Worm (Caenorhabditis elegans) whole organism, L4 larva: ENCODE data around the gene clec-137.

Experiments
- F44E2.7 ChIP-seq: fragments of 200-800 bp; sonication (Bioruptor generic); IDR thresholded peaks from 2 replicates; pipeline ENCODE4 v2.1.2; 2022; ENCODE audit warnings: missing genetic modification characterization, missing compliant biosample characterization
- T20F7.1 ChIP-seq: fragments of 200-800 bp; sonication (Bioruptor generic); optimal IDR thresholded peaks from 2 replicates; lab custom pipeline; 2018; ENCODE audit warnings: mild to moderate bottlenecking, missing genetic modification characterization, missing compliant biosample characterization
- Y75B8A.6 ChIP-seq: fragments of 200-800 bp; sonication (Bioruptor generic); IDR thresholded peaks from 2 replicates; pipeline ENCODE4 v1.3.6; 2022; ENCODE audit warnings: missing genetic modification reagents, missing genetic modification characterization, missing compliant biosample characterization
- ZK337.2 ChIP-seq: fragments of 200-800 bp; sonication (Bioruptor generic); IDR thresholded peaks from 2 replicates; pipeline ENCODE4 v1.3.6; 2022; ENCODE audit warnings: missing genetic modification reagents, missing genetic modification characterization, missing compliant biosample characterization
- aha-1 ChIP-seq: fragments of 150-350 bp; peaks from one replicate; lab custom pipeline; 2014; ENCODE audit warnings: missing biosample characterization, missing genetic modification characterization
- aly-2 ChIP-seq: sonication (generic microtip); optimal IDR thresholded peaks from 2 replicates; lab custom pipeline; 2018; ENCODE audit warnings: missing biosample characterization, missing genetic modification characterization
- ama-1 ChIP-seq: fragments of 150-350 bp; optimal IDR thresholded peaks from 2 replicates; lab custom pipeline; 2014; ENCODE audit warnings: inconsistent platforms, mixed read lengths
- dpl-1 ChIP-seq: fragments of 150-350 bp; optimal IDR thresholded peaks from 2 replicates; lab custom pipeline; 2014; ENCODE audit warnings: missing biosample characterization, missing genetic modification reagents, missing genetic modification characterization
- duxl-1 ChIP-seq: sonication (generic microtip); optimal IDR thresholded peaks from 2 replicates; lab custom pipeline; 2016; ENCODE audit warnings: mild to moderate bottlenecking, missing genetic modification characterization, moderate library complexity, missing compliant biosample characterization; ENCODE audit not compliant: poor library complexity
- dve-1 ChIP-seq: sonication (generic microtip); optimal IDR thresholded peaks from 2 replicates; lab custom pipeline; 2017; ENCODE audit warnings: antibody characterized with exemption, mild to moderate bottlenecking, missing genetic modification characterization, missing compliant biosample characterization; ENCODE audit not compliant: insufficient read depth
- gei-8 ChIP-seq: fragments of 200-800 bp; sonication (Bioruptor generic); optimal IDR thresholded peaks from 2 replicates; lab custom pipeline; 2018; ENCODE audit warnings: mild to moderate bottlenecking, missing genetic modification characterization, missing compliant biosample characterization
- hif-1 ChIP-seq, 2 experiments: sonication (generic microtip); optimal IDR thresholded peaks; 2 replicates each; lab custom pipeline; 2016 to 2017; ENCODE audit warnings: missing compliant biosample characterization in 2 of 2, missing genetic modification characterization in 2 of 2, missing genetic modification reagents in 2 of 2, missing genotype in 2 of 2, mild to moderate bottlenecking in 1 of 2
- hlh-11 ChIP-seq: fragments of 200-800 bp; sonication (Bioruptor generic); optimal IDR thresholded peaks from 2 replicates; lab custom pipeline; 2018; ENCODE audit warnings: mild to moderate bottlenecking, missing genetic modification characterization, missing compliant biosample characterization
- jun-1 ChIP-seq: fragments of 150-350 bp; optimal IDR thresholded peaks from 2 replicates; lab custom pipeline; 2014; ENCODE audit warnings: missing biosample characterization, missing genetic modification reagents, missing genetic modification characterization
- lin-1 ChIP-seq: fragments of 200-800 bp; sonication (Bioruptor generic); IDR thresholded peaks from 2 replicates; pipeline ENCODE4 v1.3.6; 2022; ENCODE audit warnings: missing genetic modification reagents, missing genetic modification characterization, missing compliant biosample characterization
- lin-13 ChIP-seq: fragments of 150-350 bp; optimal IDR thresholded peaks from 2 replicates; lab custom pipeline; 2014; ENCODE audit warnings: missing biosample characterization, missing genetic modification reagents, missing genetic modification characterization
- lin-39 ChIP-seq: fragments of 150-350 bp; optimal IDR thresholded peaks from 2 replicates; lab custom pipeline; 2014; ENCODE audit warnings: missing biosample characterization, missing genetic modification reagents, missing genetic modification characterization
- lir-3 ChIP-seq: sonication (generic microtip); optimal IDR thresholded peaks from 2 replicates; lab custom pipeline; 2016; ENCODE audit warnings: mild to moderate bottlenecking, missing genetic modification characterization, missing compliant biosample characterization
- madf-5 ChIP-seq, 2 experiments: fragments of 200-800 bp; sonication (Bioruptor generic); IDR thresholded peaks; 2 replicates each; pipeline ENCODE4 v1.3.6; 2022; ENCODE audit warnings: missing compliant biosample characterization in 2 of 2, missing genetic modification characterization in 2 of 2
- mdt-29 ChIP-seq: fragments of 200-800 bp; sonication (Bioruptor generic); IDR thresholded peaks from 2 replicates; pipeline ENCODE4 v1.3.6; 2022; ENCODE audit warnings: missing genetic modification reagents, missing genetic modification characterization, missing compliant biosample characterization
- mep-1 ChIP-seq: fragments of 150-350 bp; sonication (generic microtip); optimal IDR thresholded peaks from 3 replicates; lab custom pipeline; 2014; ENCODE audit warnings: missing biosample characterization, missing genetic modification characterization
- mes-2 ChIP-seq: sonication (generic microtip); optimal IDR thresholded peaks from 2 replicates; lab custom pipeline; 2016; ENCODE audit warnings: missing genotype, mild to moderate bottlenecking, missing genetic modification characterization, missing compliant biosample characterization; ENCODE audit not compliant: poor library complexity, severe bottlenecking
- nhr-11 ChIP-seq: fragments of 150-350 bp; optimal IDR thresholded peaks from 2 replicates; lab custom pipeline; 2014; ENCODE audit warnings: missing biosample characterization, missing genetic modification characterization
- nhr-25 ChIP-seq: sonication (generic microtip); optimal IDR thresholded peaks from 2 replicates; lab custom pipeline; 2017; ENCODE audit warnings: missing genetic modification characterization, mild to moderate bottlenecking, missing compliant biosample characterization, antibody characterized with exemption, moderate library complexity, borderline replicate concordance; ENCODE audit not compliant: insufficient read depth
- nhr-6 ChIP-seq: fragments of 150-350 bp; optimal IDR thresholded peaks from 2 replicates; lab custom pipeline; 2014; ENCODE audit warnings: missing biosample characterization, missing genetic modification characterization
- nhr-76 ChIP-seq: fragments of 150-350 bp; optimal IDR thresholded peaks from 2 replicates; lab custom pipeline; 2014; ENCODE audit warnings: missing biosample characterization, missing genetic modification characterization
- pha-4 ChIP-seq, 2 experiments: fragments of 150-350 bp in 1 of 2; fragments of 200-800 bp in 1 of 2; sonication (Bioruptor generic) in 1 of 2; IDR thresholded peaks in 1 of 2; optimal IDR thresholded peaks in 1 of 2; 2 replicates each; pipeline versions ENCODE4 v1.3.6 to Lab custom; 2014 to 2022; ENCODE audit warnings: missing genetic modification characterization in 2 of 2, missing genetic modification reagents in 2 of 2, missing biosample characterization in 1 of 2, missing compliant biosample characterization in 1 of 2
- php-3 ChIP-seq: fragments of 200-800 bp; sonication (Bioruptor generic); IDR thresholded peaks from 2 replicates; pipeline ENCODE4 v1.3.6; 2022; ENCODE audit warnings: missing genetic modification reagents, missing genetic modification characterization, missing compliant biosample characterization
- set-16 ChIP-seq: fragments of 200-800 bp; sonication (Bioruptor generic); IDR thresholded peaks from 2 replicates; pipeline ENCODE4 v1.3.6; 2022; ENCODE audit warnings: missing genetic modification reagents, missing genetic modification characterization, missing compliant biosample characterization
- snpc-1.2 ChIP-seq: fragments of 200-800 bp; sonication (Bioruptor generic); IDR thresholded peaks from 2 replicates; pipeline ENCODE4 v1.3.6; 2022; ENCODE audit warnings: missing genetic modification reagents, missing genetic modification characterization, missing compliant biosample characterization
- spr-1 ChIP-seq: sonication (generic microtip); optimal IDR thresholded peaks from 2 replicates; lab custom pipeline; 2016; ENCODE audit warnings: mild to moderate bottlenecking, missing genetic modification characterization, missing compliant biosample characterization
- spr-3 ChIP-seq: fragments of 200-800 bp; sonication (Bioruptor generic); optimal IDR thresholded peaks from 2 replicates; lab custom pipeline; 2018; ENCODE audit warnings: mild to moderate bottlenecking, missing genetic modification characterization, missing compliant biosample characterization
- tag-97 ChIP-seq: fragments of 200-800 bp; sonication (Bioruptor generic); IDR thresholded peaks from 2 replicates; pipeline ENCODE4 v1.3.6; 2022; ENCODE audit warnings: missing genetic modification characterization, missing compliant biosample characterization
- unc-130 ChIP-seq: sonication (generic microtip); optimal IDR thresholded peaks from 2 replicates; lab custom pipeline; 2016; ENCODE audit warnings: missing genetic modification reagents, missing genetic modification characterization, missing compliant biosample characterization
- unc-39 ChIP-seq: sonication (generic microtip); optimal IDR thresholded peaks from 2 replicates; lab custom pipeline; 2017; ENCODE audit warnings: missing biosample characterization, missing genetic modification characterization
- unc-62 ChIP-seq, 3 experiments: fragments of 150-350 bp in 1 of 3; sonication (generic microtip); optimal IDR thresholded peaks in 2 of 3; peaks in 1 of 3; 1 replicate in 1 of 3; 2 replicates in 2 of 3; lab custom pipeline; 2014 to 2017; ENCODE audit warnings: missing biosample characterization in 3 of 3, missing genetic modification characterization in 3 of 3, missing genetic modification reagents in 3 of 3, missing genotype in 1 of 3
- zfp-2 ChIP-seq: sonication (generic microtip); optimal IDR thresholded peaks from 2 replicates; lab custom pipeline; 2016; ENCODE audit warnings: mild to moderate bottlenecking, missing genetic modification characterization, missing compliant biosample characterization
- zfp-3 ChIP-seq: fragments of 200-800 bp; sonication (Bioruptor generic); conservative IDR thresholded peaks from 2 replicates; pipeline ENCODE4 v1.3.6; 2022; ENCODE audit warnings: missing genetic modification reagents, missing genetic modification characterization, missing compliant biosample characterization
- zip-2 ChIP-seq: fragments of 150-350 bp; optimal IDR thresholded peaks from 2 replicates; lab custom pipeline; 2014; ENCODE audit warnings: missing biosample characterization, missing genetic modification characterization
- ztf-7 ChIP-seq: fragments of 150-350 bp; optimal IDR thresholded peaks from 2 replicates; lab custom pipeline; 2014; ENCODE audit warnings: missing biosample characterization, missing genetic modification characterization

Gene clec-137

ce11 chrII:4581090-4581489, 36.8 kb downstream of the clec-137 start:
- TF ChIP-seq zip-2 (tag; lab: Kevin White, UChicago): no peak
- peak in 1 of 2 experiments; percentile 41 for TF ChIP-seq unc-62 (GFP tag; optimal IDR thresholded peaks at IDR 0.05 in 1 of 2; lab: Kevin White, UChicago)
- TF ChIP-seq unc-62 (tag; optimal IDR thresholded peaks at IDR 0.05; lab: Kevin White, UChicago): no peak
- TF ChIP-seq nhr-25 (tag; lab: Kevin White, UChicago): no peak
- peak; percentile 68 for TF ChIP-seq aha-1 (tag; lab: Kevin White, UChicago)

ce11 chrII:4579920-4580474, 37.9 kb downstream of the clec-137 start:
- TF ChIP-seq nhr-76: no peak
- no peak for TF ChIP-seq spr-1 (tag; lab: Kevin White, UChicago)
- TF ChIP-seq zfp-2: no peak
- TF ChIP-seq set-16 (GFP tag; lab: Robert Waterston, UW): no peak
- no peak for TF ChIP-seq Y75B8A.6 (GFP tag; lab: Robert Waterston, UW)
- no peak for TF ChIP-seq unc-130 (GFP tag; lab: Kevin White, UChicago)
- no peak for TF ChIP-seq T20F7.1 (GFP tag; lab: Kevin White, UChicago)
- TF ChIP-seq ZK337.2: no peak
- TF ChIP-seq lin-13: no peak
- TF ChIP-seq lin-1 (GFP tag; lab: Robert Waterston, UW): no peak
- no peak for TF ChIP-seq lin-39 (tag; lab: Kevin White, UChicago)
- no peak for TF ChIP-seq gei-8 (GFP tag; lab: Kevin White, UChicago)
- TF ChIP-seq ztf-7 (tag; lab: Kevin White, UChicago): no peak
- no peak for TF ChIP-seq mdt-29 (GFP tag; lab: Robert Waterston, UW)
- no peak for TF ChIP-seq hlh-11 (tag; lab: Kevin White, UChicago)
- no peak for TF ChIP-seq mep-1
- TF ChIP-seq nhr-6 (tag; lab: Kevin White, UChicago): no peak
- TF ChIP-seq tag-97 (GFP tag; lab: Robert Waterston, UW): no peak
- TF ChIP-seq dpl-1 (GFP tag; lab: Kevin White, UChicago): no peak

- TF ChIP-seq snpc-1.2 (GFP tag; lab: Robert Waterston, UW) (no peak), php-3 (GFP tag; lab: Robert Waterston, UW) (no peak), mes-2 (tag; lab: Kevin White, UChicago) (no peak), duxl-1 (tag; lab: Kevin White, UChicago) (no peak), lir-3 (tag; lab: Kevin White, UChicago) (no peak), jun-1 (tag; lab: Kevin White, UChicago) (no peak), ama-1 (lab: Kevin White, UChicago) (no peak), aly-2 (tag; lab: Kevin White, UChicago) (no peak), F44E2.7 (GFP tag; lab: Robert Waterston, UW) (no peak), spr-3 (GFP tag; lab: Kevin White, UChicago) (no peak), dve-1 (tag; lab: Kevin White, UChicago) (no peak), pha-4 (GFP tag; IDR thresholded peaks at IDR 0.05; lab: Robert Waterston, UW) (no peak), pha-4 (tag; optimal IDR thresholded peaks at IDR 0.05; lab: Kevin White, UChicago) (no peak), nhr-11 (tag; lab: Kevin White, UChicago) (no peak), madf-5 (GFP tag; IDR thresholded peaks at IDR 0.05; lab: Robert Waterston, UW) (no peak), unc-39 (tag; lab: Kevin White, UChicago) (no peak), hif-1 (tag; optimal IDR thresholded peaks at IDR 0.05; lab: Kevin White, UChicago) (no peak), zfp-3 (no peak)
- TF ChIP-seq, all 104 proteins: peak for 0
Observed at ce11 chrII:4579375-4579774, 38.5 kb downstream of the clec-137 start.
